5 fruit fly cellular contexts compared by ENCODE assay signal in genomic region chr3L:291583-292145, dm6.
TF ChIP-seq lines count a peak whose summit lies in the region.

No protein-coding gene starts in this region.

- no peak for TF ChIP-seq CTCF in whole organism, embryonic (GFP tag; optimal IDR thresholded peaks at IDR 0.05; lab: Kevin White, UChicago)

TF ChIP-seq in whole organism, adult, 20 proteins besides CTCF, POLR2A, EP300 and RAD21:
- peak; percentile 74 for TF ChIP-seq pad (GFP tag; optimal IDR thresholded peaks at IDR 0.05; lab: Kevin White, UChicago)
- no peak for TF ChIP-seq ovo (GFP tag; optimal IDR thresholded peaks at IDR 0.05; lab: Kevin White, UChicago)
- no peak for TF ChIP-seq kay (GFP tag; lab: Kevin White, UChicago; ENCODE audit: borderline replicate concordance)

TF ChIP-seq in whole organism, embryonic, 481 proteins besides CTCF, POLR2A, EP300 and RAD21 (continues in another document):
- no peak for TF ChIP-seq gfzf (GFP tag; optimal IDR thresholded peaks at IDR 0.05; lab: Kevin White, UChicago)
- TF ChIP-seq CG10267 (tag; optimal IDR thresholded peaks at IDR 0.05; lab: Kevin White, UChicago), result no peak
- peak; percentile 53 for TF ChIP-seq Deaf1 (tag; optimal IDR thresholded peaks at IDR 0.05; lab: Kevin White, UChicago)
- no peak for TF ChIP-seq fd96Cb (tag; optimal IDR thresholded peaks at IDR 0.05; lab: Kevin White, UChicago)
- TF ChIP-seq crol (GFP tag; IDR thresholded peaks at IDR 0.05; lab: Robert Waterston, UW), result 0 out of 2 replicates have a peak, but pooled peaks have one; percentile 9
- TF ChIP-seq esg (GFP tag; conservative IDR thresholded peaks at IDR 0.05; lab: Robert Waterston, UW), result no peak
- TF ChIP-seq Dll (GFP tag; IDR thresholded peaks at IDR 0.05; lab: Robert Waterston, UW; ENCODE audit: partially characterized antibody), result no peak
- peak in 1 of 2 experiments; percentile 100 for TF ChIP-seq Pdp1 (GFP tag; optimal IDR thresholded peaks at IDR 0.05; lab: Kevin White, UChicago)
- no peak for TF ChIP-seq CG12071 (GFP tag; optimal IDR thresholded peaks at IDR 0.05; lab: Kevin White, UChicago)
- TF ChIP-seq en (GFP tag; optimal IDR thresholded peaks at IDR 0.05; lab: Kevin White, UChicago), result no peak
- TF ChIP-seq abd-A (tag; optimal IDR thresholded peaks at IDR 0.05; lab: Kevin White, UChicago), result peak; percentile 67
- no peak for TF ChIP-seq CG11398 (GFP tag; optimal IDR thresholded peaks at IDR 0.05; lab: Kevin White, UChicago)
- TF ChIP-seq danr (GFP tag; IDR thresholded peaks at IDR 0.05; lab: Robert Waterston, UW), result no peak
- no peak for TF ChIP-seq CG8290 (GFP tag; optimal IDR thresholded peaks at IDR 0.05; lab: Kevin White, UChicago)
- peak in 1 of 2 experiments; percentile 27 for TF ChIP-seq CG8290 (tag; optimal IDR thresholded peaks at IDR 0.05; lab: Kevin White, UChicago)
- peak; percentile 0 for TF ChIP-seq pros (GFP tag; optimal IDR thresholded peaks at IDR 0.05; lab: Kevin White, UChicago)
- no peak for TF ChIP-seq zfh2 (GFP tag; optimal IDR thresholded peaks at IDR 0.05; lab: Kevin White, UChicago)
- TF ChIP-seq slbo (GFP tag; IDR thresholded peaks at IDR 0.05; lab: Robert Waterston, UW), result no peak
- no peak for TF ChIP-seq seq (GFP tag; IDR thresholded peaks at IDR 0.05; lab: Robert Waterston, UW)
- TF ChIP-seq Hr78 (GFP tag; optimal IDR thresholded peaks at IDR 0.05; lab: Kevin White, UChicago), result peak in 1 of 2 experiments; percentile 100
- TF ChIP-seq CG12744 (GFP tag; optimal IDR thresholded peaks at IDR 0.05; lab: Kevin White, UChicago), result no peak
- no peak for TF ChIP-seq Gsc (GFP tag; IDR thresholded peaks at IDR 0.05; lab: Robert Waterston, UW)

TF ChIP-seq in whole organism, prepupa, 60 proteins besides CTCF, POLR2A, EP300 and RAD21:
- TF ChIP-seq CG34406 (GFP tag; optimal IDR thresholded peaks at IDR 0.05; lab: Kevin White, UChicago) (no peak), Gug (GFP tag; IDR thresholded peaks at IDR 0.05; lab: Robert Waterston, UW) (no peak), pdm3 (GFP tag; optimal IDR thresholded peaks at IDR 0.05; lab: Kevin White, UChicago) (no peak), Ets21C (GFP tag; optimal IDR thresholded peaks at IDR 0.05; lab: Kevin White, UChicago) (no peak), dac (GFP tag; optimal IDR thresholded peaks at IDR 0.05; lab: Kevin White, UChicago) (no peak), fd85E (GFP tag; optimal IDR thresholded peaks at IDR 0.05; lab: Kevin White, UChicago) (no peak), Lpt (GFP tag; optimal IDR thresholded peaks at IDR 0.05; lab: Kevin White, UChicago) (no peak), Smox (GFP tag; optimal IDR thresholded peaks at IDR 0.05; lab: Kevin White, UChicago) (no peak), Blimp-1 (GFP tag; optimal IDR thresholded peaks at IDR 0.05; lab: Kevin White, UChicago) (no peak), CG15336 (GFP tag; IDR thresholded peaks at IDR 0.05; lab: Robert Waterston, UW) (no peak), CG31627 (GFP tag; optimal IDR thresholded peaks at IDR 0.05; lab: Kevin White, UChicago) (no peak), CG3032 (tag; optimal IDR thresholded peaks at IDR 0.05; lab: Kevin White, UChicago) (no peak), net (GFP tag; optimal IDR thresholded peaks at IDR 0.05; lab: Kevin White, UChicago) (no peak), ss (GFP tag; optimal IDR thresholded peaks at IDR 0.05; lab: Kevin White, UChicago) (no peak), Met (GFP tag; optimal IDR thresholded peaks at IDR 0.05; lab: Kevin White, UChicago) (no peak), CG6276 (GFP tag; optimal IDR thresholded peaks at IDR 0.05; lab: Kevin White, UChicago) (no peak), eg (GFP tag; IDR thresholded peaks at IDR 0.05; lab: Robert Waterston, UW) (no peak), CG7368 (GFP tag; optimal IDR thresholded peaks at IDR 0.05; lab: Kevin White, UChicago) (no peak), vri (GFP tag; optimal IDR thresholded peaks at IDR 0.05; lab: Kevin White, UChicago) (peak; percentile 97), Sox102F (GFP tag; optimal IDR thresholded peaks at IDR 0.05; lab: Kevin White, UChicago) (no peak), Eip78C (GFP tag; lab: Kevin White, UChicago) (peak; percentile 39), CG3919 (GFP tag; optimal IDR thresholded peaks at IDR 0.05; lab: Kevin White, UChicago) (no peak), Ets96B (tag; optimal IDR thresholded peaks at IDR 0.05; lab: Kevin White, UChicago) (no peak), svp (GFP tag; lab: Kevin White, UChicago) (peak; percentile 98), CG11902 (GFP tag; optimal IDR thresholded peaks at IDR 0.05; lab: Kevin White, UChicago) (no peak)

TF ChIP-seq in whole organism, pupa, 21 proteins besides CTCF, POLR2A, EP300 and RAD21:
- TF ChIP-seq Snoo (tag; optimal IDR thresholded peaks at IDR 0.05; lab: Kevin White, UChicago) (no peak), rn (GFP tag; IDR thresholded peaks at IDR 0.05; lab: Robert Waterston, UW) (no peak), CG14655 (GFP tag; optimal IDR thresholded peaks at IDR 0.05; lab: Kevin White, UChicago) (no peak), CG9948 (tag; optimal IDR thresholded peaks at IDR 0.05; lab: Kevin White, UChicago) (no peak), Pif1A (GFP tag; optimal IDR thresholded peaks at IDR 0.05; lab: Kevin White, UChicago) (no peak), D1 (tag; optimal IDR thresholded peaks at IDR 0.05; lab: Kevin White, UChicago) (no peak), fd96Ca (GFP tag; IDR thresholded peaks at IDR 0.05; lab: Robert Waterston, UW) (no peak), EcR (GFP tag; optimal IDR thresholded peaks at IDR 0.05; lab: Kevin White, UChicago) (peak; percentile 80), CG32121 (GFP tag; IDR thresholded peaks at IDR 0.05; lab: Robert Waterston, UW) (no peak), CG4496 (GFP tag; IDR thresholded peaks at IDR 0.05; lab: Robert Waterston, UW) (0 out of 3 replicates have a peak, but pooled peaks have one; percentile 36)

TF ChIP-seq in whole organism, wandering third instar larva, 38 proteins besides CTCF, POLR2A, EP300 and RAD21:
- peak; percentile 15 for TF ChIP-seq Dif (GFP tag; optimal IDR thresholded peaks at IDR 0.05; lab: Kevin White, UChicago; ENCODE audit: partially characterized antibody)
- no peak for TF ChIP-seq rgr (GFP tag; optimal IDR thresholded peaks at IDR 0.05; lab: Kevin White, UChicago)
- no peak for TF ChIP-seq HLH106 (tag; optimal IDR thresholded peaks at IDR 0.05; lab: Kevin White, UChicago)
- no peak for TF ChIP-seq tai (GFP tag; optimal IDR thresholded peaks at IDR 0.05; lab: Kevin White, UChicago)
- TF ChIP-seq N (GFP tag; optimal IDR thresholded peaks at IDR 0.05; lab: Kevin White, UChicago), result peak; percentile 72
- TF ChIP-seq Myc (optimal IDR thresholded peaks at IDR 0.05; lab: Kevin White, UChicago), result peak; percentile 72
- TF ChIP-seq CrebA (GFP tag; optimal IDR thresholded peaks at IDR 0.05; lab: Kevin White, UChicago; ENCODE audit: borderline replicate concordance), result no peak
- TF ChIP-seq jim (GFP tag; optimal IDR thresholded peaks at IDR 0.05; lab: Kevin White, UChicago), result no peak
- TF ChIP-seq Hr83 (GFP tag; optimal IDR thresholded peaks at IDR 0.05; lab: Kevin White, UChicago; ENCODE audit: poor library complexity, severe bottlenecking), result no peak
- TF ChIP-seq GATAd (GFP tag; optimal IDR thresholded peaks at IDR 0.05; lab: Kevin White, UChicago), result no peak
- no peak for TF ChIP-seq Dfd (GFP tag; optimal IDR thresholded peaks at IDR 0.05; lab: Kevin White, UChicago)
- no peak for TF ChIP-seq sage (GFP tag; optimal IDR thresholded peaks at IDR 0.05; lab: Kevin White, UChicago)
- no peak for TF ChIP-seq foxo (GFP tag; optimal IDR thresholded peaks at IDR 0.05; lab: Kevin White, UChicago)
- TF ChIP-seq Mio (GFP tag; optimal IDR thresholded peaks at IDR 0.05; lab: Kevin White, UChicago), result no peak
- no peak for TF ChIP-seq sv (GFP tag; optimal IDR thresholded peaks at IDR 0.05; lab: Kevin White, UChicago)
- TF ChIP-seq Hnf4 (GFP tag; optimal IDR thresholded peaks at IDR 0.05; lab: Kevin White, UChicago), result no peak
- TF ChIP-seq CG32264 (GFP tag; optimal IDR thresholded peaks at IDR 0.05; lab: Kevin White, UChicago), result no peak
- no peak for TF ChIP-seq woc (GFP tag; optimal IDR thresholded peaks at IDR 0.05; lab: Kevin White, UChicago)
- peak; percentile 53 for TF ChIP-seq Vsx2 (GFP tag; optimal IDR thresholded peaks at IDR 0.05; lab: Kevin White, UChicago; ENCODE audit: partially characterized antibody)
- no peak for TF ChIP-seq psq (GFP tag; optimal IDR thresholded peaks at IDR 0.05; lab: Kevin White, UChicago)
- no peak for TF ChIP-seq OdsH (GFP tag; optimal IDR thresholded peaks at IDR 0.05; lab: Kevin White, UChicago)
- TF ChIP-seq fru (GFP tag; optimal IDR thresholded peaks at IDR 0.05; lab: Kevin White, UChicago), result no peak
- TF ChIP-seq Sp1 (GFP tag; optimal IDR thresholded peaks at IDR 0.05; lab: Kevin White, UChicago), result no peak
- TF ChIP-seq CG9705 (GFP tag; optimal IDR thresholded peaks at IDR 0.05; lab: Kevin White, UChicago), result no peak
- no peak for TF ChIP-seq Rel (GFP tag; optimal IDR thresholded peaks at IDR 0.05; lab: Kevin White, UChicago)
- TF ChIP-seq Rel (tag; optimal IDR thresholded peaks at IDR 0.05; lab: Kevin White, UChicago), result no peak
- no peak for TF ChIP-seq ey (GFP tag; optimal IDR thresholded peaks at IDR 0.05; lab: Kevin White, UChicago)
- no peak for TF ChIP-seq Abd-B (GFP tag; optimal IDR thresholded peaks at IDR 0.05; lab: Kevin White, UChicago)
- peak; percentile 10 for TF ChIP-seq Hr78 (GFP tag; optimal IDR thresholded peaks at IDR 0.05; lab: Kevin White, UChicago)
- no peak for TF ChIP-seq Jra (GFP tag; optimal IDR thresholded peaks at IDR 0.05; lab: Kevin White, UChicago)
- no peak for TF ChIP-seq h (GFP tag; optimal IDR thresholded peaks at IDR 0.05; lab: Kevin White, UChicago)
- no peak for TF ChIP-seq br (GFP tag; optimal IDR thresholded peaks at IDR 0.05; lab: Kevin White, UChicago)
